Fruit fly (Drosophila melanogaster): Measurements from ENCODE around the gene CecA2.
A peak's percentile ranks its signal among the peaks of the same experiment; 100 is the strongest.

Gene CecA2

dm6 chr3R:30198793-30199192, 13.2 kb upstream of the CecA2 start (continued):
- TF ChIP-seq gcm (GFP tag; optimal IDR thresholded peaks at IDR 0.05) (no peak), cg (GFP tag; optimal IDR thresholded peaks at IDR 0.05) (no peak), corto (GFP tag; optimal IDR thresholded peaks at IDR 0.05) (no peak), CG16779 (GFP tag; IDR thresholded peaks at IDR 0.05) (no peak), CG11504 (tag; optimal IDR thresholded peaks at IDR 0.05) (no peak), HLH3B (GFP tag; IDR thresholded peaks at IDR 0.05) (peak; percentile 11; the same call in 1 of the 2 replicates), fu2 (GFP tag; optimal IDR thresholded peaks at IDR 0.05) (no peak), fd64A (GFP tag; optimal IDR thresholded peaks at IDR 0.05) (no peak), pum (GFP tag; optimal IDR thresholded peaks at IDR 0.05) (no peak), CG6689 (GFP tag; IDR thresholded peaks at IDR 0.05) (0 out of 2 replicates have a peak, but pooled peaks have one; percentile 9), usp (GFP tag; optimal IDR thresholded peaks at IDR 0.05) (no peak), PHDP (tag; optimal IDR thresholded peaks at IDR 0.05) (peak; percentile 52), CG11085 (GFP tag; IDR thresholded peaks at IDR 0.05) (no peak), Dip2 (GFP tag; IDR thresholded peaks at IDR 0.05) (no peak), CG12299 (tag; optimal IDR thresholded peaks at IDR 0.05) (no peak), mld (GFP tag; IDR thresholded peaks at IDR 0.05; ENCODE audit: partially characterized antibody) (no peak), lab (GFP tag; optimal IDR thresholded peaks at IDR 0.05) (peak; percentile 62), sima (GFP tag; optimal IDR thresholded peaks at IDR 0.05) (no peak), btn (GFP tag; optimal IDR thresholded peaks at IDR 0.05) (no peak), CG9437 (GFP tag; optimal IDR thresholded peaks at IDR 0.05) (no peak), CG13894 (tag; optimal IDR thresholded peaks at IDR 0.05) (peak; percentile 65), CG8290 (GFP tag; optimal IDR thresholded peaks at IDR 0.05) (no peak), CG8290 (tag; optimal IDR thresholded peaks at IDR 0.05) (peak in 1 of 2 experiments; percentile 65), Trl (optimal IDR thresholded peaks at IDR 0.05) (no peak), Trl (GFP tag; optimal IDR thresholded peaks at IDR 0.05) (no peak), sisA (GFP tag; IDR thresholded peaks at IDR 0.05) (no peak), Hmr (GFP tag; optimal IDR thresholded peaks at IDR 0.05) (peak; percentile 79), z (GFP tag; IDR thresholded peaks at IDR 0.05) (no peak), CG7556 (GFP tag; optimal IDR thresholded peaks at IDR 0.05) (no peak), CG6683 (GFP tag; optimal IDR thresholded peaks at IDR 0.05) (peak; percentile 15), crp (GFP tag; optimal IDR thresholded peaks at IDR 0.05) (no peak), Med (GFP tag) (peak; percentile 89), lbe (GFP tag; optimal IDR thresholded peaks at IDR 0.05) (no peak), chif (GFP tag; optimal IDR thresholded peaks at IDR 0.05) (no peak), CG31224 (GFP tag; IDR thresholded peaks at IDR 0.05) (no peak), CG12104 (GFP tag; optimal IDR thresholded peaks at IDR 0.05) (no peak), CG18476 (GFP tag; optimal IDR thresholded peaks at IDR 0.05) (no peak), Abd-B (GFP tag; optimal IDR thresholded peaks at IDR 0.05) (no peak)

dm6 chr3R:30200091-30200698, 11.8 kb upstream of the CecA2 start:
- peak; percentile 0 for TF ChIP-seq D19A (tag; optimal IDR thresholded peaks at IDR 0.05)
- TF ChIP-seq wor (GFP tag; IDR thresholded peaks at IDR 0.05): no peak
- 0 out of 2 replicates have a peak, but pooled peaks have one; percentile 25 for TF ChIP-seq Ada2b (GFP tag; IDR thresholded peaks at IDR 0.05)
- TF ChIP-seq chif (GFP tag; optimal IDR thresholded peaks at IDR 0.05): no peak
- TF ChIP-seq Ets65A (GFP tag): no peak
- TF ChIP-seq CG17359 (tag; optimal IDR thresholded peaks at IDR 0.05): peak; percentile 18
- TF ChIP-seq CG3838 (GFP tag; optimal IDR thresholded peaks at IDR 0.05): no peak
- peak; percentile 78 for TF ChIP-seq Med (GFP tag)
- TF ChIP-seq CG3281 (GFP tag; optimal IDR thresholded peaks at IDR 0.05): peak; percentile 7
- no peak for TF ChIP-seq disco-r (GFP tag; optimal IDR thresholded peaks at IDR 0.05)
- TF ChIP-seq Nf-YC (tag; optimal IDR thresholded peaks at IDR 0.05): no peak
- TF ChIP-seq bowl (GFP tag; IDR thresholded peaks at IDR 0.05): no peak
- TF ChIP-seq chinmo (GFP tag; IDR thresholded peaks at IDR 0.05; ENCODE audit: partially characterized antibody): peak; percentile 71; the same call in 2 of the 4 replicates
- TF ChIP-seq CG18011 (GFP tag; optimal IDR thresholded peaks at IDR 0.05): no peak
- peak; percentile 39 for TF ChIP-seq dmrt99B (tag; optimal IDR thresholded peaks at IDR 0.05)
- TF ChIP-seq CG13287 (GFP tag; IDR thresholded peaks at IDR 0.05; ENCODE audit: partially characterized antibody): no peak
- peak; percentile 26; the same call in 1 of the 2 replicates for TF ChIP-seq Rfx (GFP tag; IDR thresholded peaks at IDR 0.05)

All from whole organism, embryonic.